Worm (Caenorhabditis elegans) whole organism, L2 larva: ENCODE results near the gene pqn-92.

Source experiments
- blmp-1 ChIP-seq: sonication (generic microtip); optimal IDR thresholded peaks from 2 replicates; lab custom pipeline; 2017; ENCODE audit warnings: missing genetic modification characterization, mild to moderate bottlenecking, missing compliant biosample characterization, antibody characterized with exemption, moderate library complexity; ENCODE audit not compliant: insufficient read depth
- lin-13 ChIP-seq: fragments of 150-350 bp; optimal IDR thresholded peaks from 2 replicates; lab custom pipeline; 2014; ENCODE audit warnings: missing biosample characterization, missing genetic modification reagents, missing genetic modification characterization
- nhr-12 ChIP-seq: fragments of 150-350 bp; optimal IDR thresholded peaks from 2 replicates; lab custom pipeline; 2014; ENCODE audit warnings: missing biosample characterization, missing genetic modification characterization
- nhr-129 ChIP-seq: fragments of 150-350 bp; optimal IDR thresholded peaks from 2 replicates; lab custom pipeline; 2014; ENCODE audit warnings: missing biosample characterization, missing genetic modification characterization
- nhr-23 ChIP-seq: fragments of 150-350 bp; optimal IDR thresholded peaks from 2 replicates; lab custom pipeline; 2014; ENCODE audit warnings: missing biosample characterization, missing genetic modification reagents, missing genetic modification characterization

ce11 chrIII:12270391-12270790 lies 37.2 kb upstream of the pqn-92 start:
- TF ChIP-seq nhr-129 (tag; lab: Kevin White, UChicago) (no peak), nhr-12 (tag; lab: Kevin White, UChicago) (no peak), lin-13 (GFP tag; lab: Kevin White, UChicago) (no peak), nhr-23 (tag; lab: Kevin White, UChicago) (no peak), blmp-1 (no peak)
